Worm (Caenorhabditis elegans) whole organism, midembryonic: ENCODE results near the gene sox-3.

ENCODE experiments used
- T22C8.4 ChIP-seq: fragments of 200-800 bp; sonication (Bioruptor generic); IDR thresholded peaks from 2 replicates; pipeline ENCODE4 v1.3.6; 2022; ENCODE audit warnings: missing genetic modification characterization, missing compliant biosample characterization
- cog-1 ChIP-seq: sonication (generic microtip); optimal IDR thresholded peaks from 2 replicates; lab custom pipeline; 2016; ENCODE audit warnings: missing genetic modification characterization, missing compliant biosample characterization
- klf-2 ChIP-seq: fragments of 200-800 bp; sonication (Bioruptor generic); conservative IDR thresholded peaks from 2 replicates; pipeline ENCODE4 v1.3.6; 2022; ENCODE audit warnings: missing genetic modification reagents, missing genetic modification characterization, missing compliant biosample characterization
- med-1 ChIP-seq: sonication (generic microtip); optimal IDR thresholded peaks from 2 replicates; lab custom pipeline; 2017; ENCODE audit warnings: missing genetic modification characterization, mild to moderate bottlenecking, missing compliant biosample characterization, antibody characterized with exemption, missing genetic modification reagents; ENCODE audit not compliant: insufficient read depth
- ref-1 ChIP-seq: fragments of 200-800 bp; sonication (Bioruptor generic); conservative IDR thresholded peaks from 2 replicates; pipeline ENCODE4 v1.3.6; 2022; ENCODE audit warnings: missing genetic modification reagents, missing genetic modification characterization, missing compliant biosample characterization
- tab-1 ChIP-seq: fragments of 200-800 bp; sonication (Bioruptor generic); IDR thresholded peaks from 2 replicates; pipeline ENCODE4 v1.3.6; 2022; ENCODE audit warnings: missing genetic modification characterization, missing compliant biosample characterization
- ztf-23 ChIP-seq: fragments of 200-800 bp; sonication (Bioruptor generic); IDR thresholded peaks from 2 replicates; pipeline ENCODE4 v1.3.6; 2022; ENCODE audit warnings: missing genetic modification reagents, missing genetic modification characterization, missing compliant biosample characterization

DNA sequence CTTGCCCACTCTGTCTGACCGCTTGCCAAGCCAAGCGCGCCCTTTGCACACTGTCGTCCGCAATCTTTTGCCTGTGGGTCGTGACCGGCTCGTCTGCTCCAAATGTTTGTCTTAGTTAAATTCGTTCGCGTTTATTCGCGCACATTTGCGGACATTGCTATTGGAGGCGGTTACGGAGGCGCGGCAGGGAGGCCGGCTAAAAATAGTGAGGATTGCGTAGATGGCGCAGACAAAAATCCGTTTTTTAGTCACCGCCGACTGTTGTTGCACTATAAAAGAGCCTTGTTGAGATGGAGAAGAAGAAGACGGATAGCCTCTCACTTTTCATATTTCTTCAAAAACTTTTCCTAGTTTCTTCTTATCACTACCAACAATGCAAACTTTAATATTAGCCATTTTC, 8.7 kb upstream of the sox-3 start, which contains the start of gene F40E10.5:
- no peak for TF ChIP-seq tab-1
- TF ChIP-seq ref-1 (GFP tag; lab: Robert Waterston, UW), result no peak
- TF ChIP-seq cog-1 (tag; lab: Kevin White, UChicago), result no peak
- TF ChIP-seq T22C8.4, result no peak
- TF ChIP-seq klf-2 (GFP tag; lab: Robert Waterston, UW), result no peak
- no peak for TF ChIP-seq med-1 (GFP tag; lab: Kevin White, UChicago)
- TF ChIP-seq ztf-23 (GFP tag; lab: Robert Waterston, UW), result no peak
